Worm (Caenorhabditis elegans) whole organism, L2 larva: Measurements from ENCODE around the gene F10E9.12.

Experiments
- C34F6.9 ChIP-seq: fragments of 150-350 bp; optimal IDR thresholded peaks from 2 replicates; lab custom pipeline; 2014; ENCODE audit warnings: missing biosample characterization, missing genetic modification characterization
- F13H6.1 ChIP-seq: sonication (generic microtip); optimal IDR thresholded peaks from 2 replicates; lab custom pipeline; 2016; ENCODE audit warnings: missing genetic modification characterization, missing compliant biosample characterization
- R02D3.7 ChIP-seq: fragments of 150-350 bp; optimal IDR thresholded peaks from 2 replicates; lab custom pipeline; 2014; ENCODE audit warnings: missing biosample characterization, missing genetic modification characterization
- Y55F3AM.14 ChIP-seq: fragments of 200-800 bp; sonication (Bioruptor generic); optimal IDR thresholded peaks from 2 replicates; lab custom pipeline; 2018; ENCODE audit warnings: mild to moderate bottlenecking, missing genetic modification characterization, missing compliant biosample characterization
- ZK546.5 ChIP-seq: sonication (generic microtip); optimal IDR thresholded peaks from 2 replicates; lab custom pipeline; 2017; ENCODE audit warnings: missing biosample characterization, missing genetic modification characterization
- aly-2 ChIP-seq: fragments of 150-350 bp; optimal IDR thresholded peaks from 2 replicates; lab custom pipeline; 2014; ENCODE audit warnings: missing biosample characterization, missing genetic modification characterization
- blmp-1 ChIP-seq: sonication (generic microtip); optimal IDR thresholded peaks from 2 replicates; lab custom pipeline; 2017; ENCODE audit warnings: missing genetic modification characterization, mild to moderate bottlenecking, missing compliant biosample characterization, antibody characterized with exemption, moderate library complexity; ENCODE audit not compliant: insufficient read depth
- ceh-16 ChIP-seq: fragments of 150-350 bp; optimal IDR thresholded peaks from 2 replicates; lab custom pipeline; 2014; ENCODE audit warnings: missing biosample characterization, missing genetic modification characterization
- crh-2 ChIP-seq: sonication (generic microtip); optimal IDR thresholded peaks from 2 replicates; lab custom pipeline; 2017; ENCODE audit warnings: missing biosample characterization, missing genetic modification characterization
- dmd-4 ChIP-seq: sonication (generic microtip); optimal IDR thresholded peaks from 2 replicates; lab custom pipeline; 2017; ENCODE audit warnings: missing biosample characterization, missing genetic modification characterization
- egl-27 ChIP-seq: sonication (generic microtip); optimal IDR thresholded peaks from 3 replicates; lab custom pipeline; 2017; ENCODE audit warnings: missing biosample characterization, missing genetic modification reagents, missing genetic modification characterization
- elt-1 ChIP-seq: fragments of 150-350 bp; optimal IDR thresholded peaks from 2 replicates; lab custom pipeline; 2014; ENCODE audit warnings: missing biosample characterization, missing genetic modification characterization
- elt-3 ChIP-seq: sonication (generic microtip); optimal IDR thresholded peaks from 2 replicates; lab custom pipeline; 2017; ENCODE audit warnings: missing biosample characterization, missing genetic modification characterization
- fos-1 ChIP-seq: fragments of 150-350 bp; optimal IDR thresholded peaks from 2 replicates; lab custom pipeline; 2014; ENCODE audit warnings: missing biosample characterization, missing genetic modification characterization
- lin-13 ChIP-seq: fragments of 150-350 bp; optimal IDR thresholded peaks from 2 replicates; lab custom pipeline; 2014; ENCODE audit warnings: missing biosample characterization, missing genetic modification reagents, missing genetic modification characterization
- lin-39 ChIP-seq: fragments of 150-350 bp; optimal IDR thresholded peaks from 2 replicates; lab custom pipeline; 2014; ENCODE audit warnings: missing biosample characterization, missing genetic modification reagents, missing genetic modification characterization
- lsy-2 ChIP-seq, 2 experiments: fragments of 150-350 bp in 1 of 2; sonication (generic microtip) in 1 of 2; optimal IDR thresholded peaks; 2 replicates each; lab custom pipeline; 2014 to 2017; ENCODE audit warnings: missing biosample characterization in 2 of 2, missing genetic modification characterization in 2 of 2
- mab-5 ChIP-seq: fragments of 150-350 bp; optimal IDR thresholded peaks from 2 replicates; lab custom pipeline; 2014; ENCODE audit warnings: missing biosample characterization, missing genetic modification characterization
- mbf-1 ChIP-seq: sonication (generic microtip); optimal IDR thresholded peaks from 2 replicates; lab custom pipeline; 2017; ENCODE audit warnings: missing biosample characterization, missing genetic modification characterization
- mdl-1 ChIP-seq, 2 experiments: fragments of 150-350 bp in 1 of 2; sonication (generic microtip) in 1 of 2; optimal IDR thresholded peaks; 2 replicates each; lab custom pipeline; 2017; ENCODE audit warnings: missing biosample characterization in 2 of 2, missing genetic modification characterization in 2 of 2
- nhr-10 ChIP-seq: sonication (generic microtip); optimal IDR thresholded peaks from 2 replicates; lab custom pipeline; 2017; ENCODE audit warnings: missing biosample characterization, missing genetic modification characterization
- nhr-11 ChIP-seq: fragments of 150-350 bp; optimal IDR thresholded peaks from 2 replicates; lab custom pipeline; 2014; ENCODE audit warnings: missing biosample characterization, missing genetic modification characterization
- nhr-129 ChIP-seq: fragments of 150-350 bp; optimal IDR thresholded peaks from 2 replicates; lab custom pipeline; 2014; ENCODE audit warnings: missing biosample characterization, missing genetic modification characterization
- nhr-21 ChIP-seq: fragments of 150-350 bp; optimal IDR thresholded peaks from 2 replicates; lab custom pipeline; 2014; ENCODE audit warnings: missing biosample characterization, missing genetic modification characterization
- nhr-23 ChIP-seq: fragments of 150-350 bp; optimal IDR thresholded peaks from 2 replicates; lab custom pipeline; 2014; ENCODE audit warnings: missing biosample characterization, missing genetic modification reagents, missing genetic modification characterization
- nhr-237 ChIP-seq: fragments of 150-350 bp; optimal IDR thresholded peaks from 2 replicates; lab custom pipeline; 2014; ENCODE audit warnings: missing biosample characterization, missing genetic modification characterization
- nhr-25 ChIP-seq: fragments of 150-350 bp; sonication (generic microtip); optimal IDR thresholded peaks from 3 replicates; lab custom pipeline; 2014; ENCODE audit warnings: missing biosample characterization, missing genetic modification characterization
- nhr-6 ChIP-seq: fragments of 150-350 bp; optimal IDR thresholded peaks from 2 replicates; lab custom pipeline; 2014; ENCODE audit warnings: missing biosample characterization, missing genetic modification characterization
- nhr-77 ChIP-seq: fragments of 150-350 bp; optimal IDR thresholded peaks from 2 replicates; lab custom pipeline; 2014; ENCODE audit warnings: missing biosample characterization, missing genetic modification characterization
- peb-1 ChIP-seq: fragments of 150-350 bp; optimal IDR thresholded peaks from 2 replicates; lab custom pipeline; 2014; ENCODE audit warnings: missing biosample characterization, missing genetic modification characterization
- sem-4 ChIP-seq: fragments of 150-350 bp; optimal IDR thresholded peaks from 2 replicates; lab custom pipeline; 2014; ENCODE audit warnings: missing biosample characterization, missing genetic modification reagents, missing genetic modification characterization
- sma-9 ChIP-seq, 2 experiments: fragments of 150-350 bp in 1 of 2; sonication (generic microtip) in 1 of 2; optimal IDR thresholded peaks; 2 replicates each; lab custom pipeline; 2014 to 2016; ENCODE audit warnings: missing genetic modification characterization in 2 of 2, mild to moderate bottlenecking in 1 of 2, missing biosample characterization in 1 of 2, missing compliant biosample characterization in 1 of 2, missing genetic modification reagents in 1 of 2, moderate library complexity in 1 of 2
- snpc-4 ChIP-seq: fragments of 150-350 bp; optimal IDR thresholded peaks from 2 replicates; lab custom pipeline; 2014; ENCODE audit warnings: missing biosample characterization, missing genetic modification characterization
- unc-39 ChIP-seq: fragments of 150-350 bp; optimal IDR thresholded peaks from 2 replicates; lab custom pipeline; 2014; ENCODE audit warnings: missing biosample characterization, missing genetic modification characterization
- unc-55 ChIP-seq: fragments of 150-350 bp; sonication (generic microtip); optimal IDR thresholded peaks from 3 replicates; lab custom pipeline; 2014; ENCODE audit warnings: missing biosample characterization, missing genetic modification reagents, missing genetic modification characterization
- unc-62 ChIP-seq: fragments of 150-350 bp; optimal IDR thresholded peaks from 2 replicates; lab custom pipeline; 2014; ENCODE audit warnings: missing biosample characterization, missing genetic modification reagents, missing genetic modification characterization
- zag-1 ChIP-seq: fragments of 150-350 bp; optimal IDR thresholded peaks from 2 replicates; lab custom pipeline; 2014; ENCODE audit warnings: missing biosample characterization, missing genetic modification characterization
- ztf-11 ChIP-seq: sonication (generic microtip); optimal IDR thresholded peaks from 2 replicates; lab custom pipeline; 2017; ENCODE audit warnings: missing biosample characterization, missing genetic modification characterization

Gene F10E9.12

ce11 chrIII:8308238-8308637 is 16.1 kb upstream of the F10E9.12 start, which contains the start of gene F10E9.4:
Gene F10E9.4, plus strand, starts transcription at chrIII:8308538.
- TF ChIP-seq lin-39 (no peak), nhr-23 (tag; lab: Kevin White, UChicago) (no peak), crh-2 (tag; lab: Kevin White, UChicago) (no peak), nhr-237 (tag; lab: Kevin White, UChicago) (no peak), lsy-2 (tag; optimal IDR thresholded peaks at IDR 0.05; lab: Kevin White, UChicago) (no peak), F13H6.1 (no peak), sma-9 (GFP tag; optimal IDR thresholded peaks at IDR 0.05; lab: Kevin White, UChicago) (no peak), sma-9 (tag; optimal IDR thresholded peaks at IDR 0.05; lab: Kevin White, UChicago) (no peak), lin-13 (no peak)
- TF ChIP-seq, all 48 proteins: peak for 0

ce11 chrIII:8310239-8311057 is 13.9 kb upstream of the F10E9.12 start, which contains the start of gene F10E9.3:
Gene F10E9.3, plus strand, starts transcription at chrIII:8311007.
- peak; percentile 43 for TF ChIP-seq unc-55 (GFP tag; lab: Kevin White, UChicago)
- TF ChIP-seq crh-2 (tag; lab: Kevin White, UChicago), result no peak
- TF ChIP-seq C34F6.9 (tag; lab: Kevin White, UChicago), result peak; percentile 11
- peak; percentile 34 for TF ChIP-seq nhr-129 (tag; lab: Kevin White, UChicago)
- peak; percentile 19 to 96 for TF ChIP-seq lsy-2 (tag; optimal IDR thresholded peaks at IDR 0.05; lab: Kevin White, UChicago)
- TF ChIP-seq dmd-4 (tag; lab: Kevin White, UChicago), result no peak
- no peak for TF ChIP-seq ceh-16

- TF ChIP-seq F13H6.1 (no peak), crh-2 (tag; lab: Kevin White, UChicago) (no peak), nhr-237 (tag; lab: Kevin White, UChicago) (no peak), zag-1 (tag; lab: Kevin White, UChicago) (no peak), nhr-11 (tag; lab: Kevin White, UChicago) (no peak), elt-3 (tag; lab: Kevin White, UChicago) (no peak), unc-62 (no peak), mbf-1 (tag; lab: Kevin White, UChicago) (no peak), elt-1 (no peak), mdl-1 (tag; optimal IDR thresholded peaks at IDR 0.05; lab: Kevin White, UChicago) (no peak), lin-39 (no peak), snpc-4 (tag; lab: Kevin White, UChicago) (no peak), R02D3.7 (tag; lab: Kevin White, UChicago) (no peak), C34F6.9 (tag; lab: Kevin White, UChicago) (no peak), unc-55 (GFP tag; lab: Kevin White, UChicago) (no peak)
Observed at ce11 chrIII:8312393-8312792, 11.9 kb upstream of the F10E9.12 start, which contains the start of gene F10E9.2. Gene F10E9.2, plus strand, starts transcription at chrIII:8312693.

- no peak for TF ChIP-seq lin-13
- TF ChIP-seq unc-62, result no peak
- TF ChIP-seq ZK546.5 (tag; lab: Kevin White, UChicago), result no peak
- TF ChIP-seq unc-55 (GFP tag; lab: Kevin White, UChicago), result no peak
- TF ChIP-seq elt-1, result no peak
- TF ChIP-seq nhr-129 (tag; lab: Kevin White, UChicago), result no peak
- no peak for TF ChIP-seq nhr-21 (tag; lab: Kevin White, UChicago)
- TF ChIP-seq crh-2 (tag; lab: Kevin White, UChicago), result no peak
- no peak for TF ChIP-seq R02D3.7 (tag; lab: Kevin White, UChicago)
- no peak for TF ChIP-seq mdl-1 (tag; optimal IDR thresholded peaks at IDR 0.05; lab: Kevin White, UChicago)
- TF ChIP-seq blmp-1, result no peak
- TF ChIP-seq mab-5 (tag; lab: Kevin White, UChicago), result no peak
- no peak for TF ChIP-seq unc-39 (tag; lab: Kevin White, UChicago)
- TF ChIP-seq nhr-10 (tag; lab: Kevin White, UChicago), result no peak
- no peak for TF ChIP-seq peb-1 (tag; lab: Kevin White, UChicago)
- no peak for TF ChIP-seq egl-27 (tag; lab: Kevin White, UChicago)
- no peak for TF ChIP-seq F13H6.1
- no peak for TF ChIP-seq C34F6.9 (tag; lab: Kevin White, UChicago)
- no peak for TF ChIP-seq nhr-23 (tag; lab: Kevin White, UChicago)
Observed at ce11 chrIII:8318488-8318887, 5.9 kb upstream of the F10E9.12 start, which contains the start of gene sas-4. Gene sas-4, minus strand, starts transcription at chrIII:8318588.

- no peak for TF ChIP-seq Y55F3AM.14 (GFP tag; lab: Kevin White, UChicago)
- peak; percentile 38 for TF ChIP-seq fos-1 (tag; lab: Kevin White, UChicago)
- TF ChIP-seq R02D3.7 (tag; lab: Kevin White, UChicago), result no peak
- no peak for TF ChIP-seq ztf-11
- TF ChIP-seq mab-5 (tag; lab: Kevin White, UChicago), result peak; percentile 69
- TF ChIP-seq lin-39, result no peak
- no peak for TF ChIP-seq peb-1 (tag; lab: Kevin White, UChicago)
- peak; percentile 12 for TF ChIP-seq blmp-1
- no peak for TF ChIP-seq zag-1 (tag; lab: Kevin White, UChicago)
- TF ChIP-seq C34F6.9 (tag; lab: Kevin White, UChicago), result peak; percentile 86
- no peak for TF ChIP-seq nhr-237 (tag; lab: Kevin White, UChicago)
- no peak for TF ChIP-seq mdl-1 (tag; optimal IDR thresholded peaks at IDR 0.05; lab: Kevin White, UChicago)
- peak; percentile 58 for TF ChIP-seq sem-4 (tag; lab: Kevin White, UChicago)
- no peak for TF ChIP-seq nhr-10 (tag; lab: Kevin White, UChicago)
- TF ChIP-seq unc-39 (tag; lab: Kevin White, UChicago), result no peak
- TF ChIP-seq unc-55 (GFP tag; lab: Kevin White, UChicago), result peak; percentile 86
- TF ChIP-seq nhr-25 (tag; lab: Kevin White, UChicago), result peak; percentile 79
- TF ChIP-seq nhr-21 (tag; lab: Kevin White, UChicago), result peak; percentile 44
- TF ChIP-seq aly-2 (tag; lab: Kevin White, UChicago), result no peak
- no peak for TF ChIP-seq nhr-77
- TF ChIP-seq dmd-4 (tag; lab: Kevin White, UChicago), result no peak
- peak; percentile 84 for TF ChIP-seq sma-9 (GFP tag; optimal IDR thresholded peaks at IDR 0.05; lab: Kevin White, UChicago)
- no peak for TF ChIP-seq sma-9 (tag; optimal IDR thresholded peaks at IDR 0.05; lab: Kevin White, UChicago)
- TF ChIP-seq nhr-6 (tag; lab: Kevin White, UChicago), result peak; percentile 9
- no peak for TF ChIP-seq mbf-1 (tag; lab: Kevin White, UChicago)
Observed at ce11 chrIII:8319100-8319499, 5.2 kb upstream of the F10E9.12 start, which contains the start of gene F10E9.11. Gene F10E9.11, minus strand, starts transcription at chrIII:8319260.
